Worm (Caenorhabditis elegans) whole organism, mixed stage, embryonic: ENCODE measurements around the gene F43C11.16.

Experiments used
- lin-13 ChIP-seq: fragments of 150-350 bp; optimal IDR thresholded peaks from 2 replicates; lab custom pipeline; 2014; ENCODE audit warnings: missing biosample characterization, missing genetic modification characterization
- nhr-237 ChIP-seq: fragments of 150-350 bp; optimal IDR thresholded peaks from 2 replicates; lab custom pipeline; 2014; ENCODE audit warnings: missing biosample characterization, missing genetic modification characterization
- nhr-28 ChIP-seq: fragments of 150-350 bp; optimal IDR thresholded peaks from 2 replicates; lab custom pipeline; 2014; ENCODE audit warnings: missing biosample characterization, missing genetic modification characterization
- nhr-76 ChIP-seq: sonication (generic microtip); optimal IDR thresholded peaks from 2 replicates; lab custom pipeline; 2017; ENCODE audit warnings: missing biosample characterization, missing genetic modification characterization
- snpc-4 ChIP-seq: fragments of 150-350 bp; optimal IDR thresholded peaks from 2 replicates; lab custom pipeline; 2014; ENCODE audit warnings: missing biosample characterization, missing genetic modification characterization
- sptf-1 ChIP-seq: sonication (generic microtip); optimal IDR thresholded peaks from 2 replicates; lab custom pipeline; 2017; ENCODE audit warnings: mild to moderate bottlenecking, missing genetic modification characterization, moderate library complexity, missing compliant biosample characterization
- unc-62 ChIP-seq: fragments of 150-350 bp; optimal IDR thresholded peaks from 2 replicates; lab custom pipeline; 2014; ENCODE audit warnings: missing biosample characterization, missing genetic modification reagents, missing genetic modification characterization

ce11 chrII:2353012-2353411, 6.9 kb downstream of the F43C11.16 start, which contains the start of gene F43C11.3:
- no peak for TF ChIP-seq nhr-28 (tag; lab: Kevin White, UChicago)
- TF ChIP-seq sptf-1 (tag; lab: Kevin White, UChicago) = no peak
- TF ChIP-seq unc-62 (GFP tag; lab: Kevin White, UChicago) = no peak
- TF ChIP-seq lin-13 (tag; lab: Kevin White, UChicago) = no peak
- TF ChIP-seq nhr-237 (tag; lab: Kevin White, UChicago) = no peak
- no peak for TF ChIP-seq nhr-76 (tag; lab: Kevin White, UChicago)
- no peak for TF ChIP-seq snpc-4 (tag; lab: Kevin White, UChicago)
